Worm (Caenorhabditis elegans): ENCODE results near the gene sbsp-1.

sbsp-1 gene

ce11 chrIII:10818364-10818763 is 14.4 kb upstream of the sbsp-1 start (continued):
- TF ChIP-seq hlh-15 (tag; optimal IDR thresholded peaks at IDR 0.05) (no peak), ceh-19 (GFP tag; optimal IDR thresholded peaks at IDR 0.05) (no peak), ceh-34 (tag; optimal IDR thresholded peaks at IDR 0.05) (peak; percentile 13), lim-6 (tag; optimal IDR thresholded peaks at IDR 0.05) (no peak), tbx-2 (tag; optimal IDR thresholded peaks at IDR 0.05) (peak; percentile 60), sox-2 (GFP tag; IDR thresholded peaks at IDR 0.05) (peak; percentile 20; the same call in 1 of the 2 replicates), pqm-1 (tag; optimal IDR thresholded peaks at IDR 0.05) (no peak), ceh-2 (tag; optimal IDR thresholded peaks at IDR 0.05) (peak; percentile 23), pha-2 (tag; optimal IDR thresholded peaks at IDR 0.05) (no peak)

ce11 chrIII:10819257-10819656 is 13.5 kb upstream of the sbsp-1 start:
- TF ChIP-seq nhr-232 (tag; optimal IDR thresholded peaks at IDR 0.05): no peak
- peak; percentile 53 for TF ChIP-seq ceh-48 (tag; optimal IDR thresholded peaks at IDR 0.05)

ce11 chrIII:10819778-10820177 is 13.0 kb upstream of the sbsp-1 start:
- no peak for TF ChIP-seq ceh-19 (GFP tag; optimal IDR thresholded peaks at IDR 0.05)
- TF ChIP-seq mec-3 (tag; optimal IDR thresholded peaks at IDR 0.05; ENCODE audit: borderline replicate concordance): peak; percentile 1
- TF ChIP-seq unc-55 (GFP tag; optimal IDR thresholded peaks at IDR 0.05): peak; percentile 22
- no peak for TF ChIP-seq T23F11.4 (GFP tag; optimal IDR thresholded peaks at IDR 0.05)
- TF ChIP-seq rnt-1 (tag; optimal IDR thresholded peaks at IDR 0.05): no peak
- TF ChIP-seq sox-4 (tag; optimal IDR thresholded peaks at IDR 0.05): no peak
- TF ChIP-seq ceh-34 (tag; optimal IDR thresholded peaks at IDR 0.05): peak; percentile 49
- peak; percentile 70 for TF ChIP-seq ceh-18 (tag; optimal IDR thresholded peaks at IDR 0.05)

ce11 chrIII:10820592-10821242 is 12.0 kb upstream of the sbsp-1 start:
- TF ChIP-seq unc-42 (tag; optimal IDR thresholded peaks at IDR 0.05) (no peak), dve-1 (tag; optimal IDR thresholded peaks at IDR 0.05) (no peak), sdc-2 (tag; optimal IDR thresholded peaks at IDR 0.05) (no peak), ceh-2 (tag; optimal IDR thresholded peaks at IDR 0.05) (no peak), fkh-10 (GFP tag; optimal IDR thresholded peaks at IDR 0.05) (no peak), pax-1 (tag; optimal IDR thresholded peaks at IDR 0.05) (no peak), odd-2 (tag; optimal IDR thresholded peaks at IDR 0.05) (no peak), ets-4 (tag; optimal IDR thresholded peaks at IDR 0.05) (no peak), ama-1 (optimal IDR thresholded peaks at IDR 0.05) (no peak), sox-4 (tag; optimal IDR thresholded peaks at IDR 0.05) (no peak), hlh-15 (tag; optimal IDR thresholded peaks at IDR 0.05) (no peak), pha-4 (tag; optimal IDR thresholded peaks at IDR 0.05) (no peak), lim-6 (tag; optimal IDR thresholded peaks at IDR 0.05) (no peak), ceh-30 (tag; optimal IDR thresholded peaks at IDR 0.05) (no peak), pros-1 (tag; optimal IDR thresholded peaks at IDR 0.05) (no peak), npax-4 (tag; optimal IDR thresholded peaks at IDR 0.05) (no peak), unc-86 (tag; optimal IDR thresholded peaks at IDR 0.05) (no peak), ceh-45 (GFP tag; IDR thresholded peaks at IDR 0.05) (no peak), ahr-1 (tag; optimal IDR thresholded peaks at IDR 0.05) (no peak), K09A11.1 (tag; optimal IDR thresholded peaks at IDR 0.05; ENCODE audit: insufficient read depth) (no peak)

ce11 chrIII:10822494-10823113 is 10.1 kb upstream of the sbsp-1 start:
- TF ChIP-seq elt-2 (tag; optimal IDR thresholded peaks at IDR 0.05): peak; percentile 63
- TF ChIP-seq unc-55 (GFP tag; optimal IDR thresholded peaks at IDR 0.05): no peak
